Fruit fly (Drosophila melanogaster) whole organism, embryonic: ENCODE measurements around the gene CG4770.
A peak's percentile ranks its signal among the peaks of the same experiment; 100 is the strongest.

Experiments
- BtbVII ChIP-seq: fragments of 200-800 bp; sonication (Bioruptor generic); optimal IDR thresholded peaks from 3 replicates; lab custom pipeline; 2017; ENCODE audit warnings: missing biosample characterization, mild to moderate bottlenecking, missing genetic modification characterization
- CG10209 ChIP-seq: fragments of 200-800 bp; sonication (Bioruptor generic); optimal IDR thresholded peaks from 3 replicates; lab custom pipeline; 2017; ENCODE audit warnings: missing biosample characterization, mild to moderate bottlenecking, missing genetic modification characterization, missing genetic modification reagents
- CG1024 ChIP-seq: fragments of 200-800 bp; sonication (Bioruptor generic); IDR thresholded peaks from 2 replicates; pipeline ENCODE4 v1.3.6; 2022; ENCODE audit warnings: missing biosample characterization, missing genetic modification characterization
- CG12769 ChIP-seq: fragments of 200-800 bp; sonication (Bioruptor generic); optimal IDR thresholded peaks from 2 replicates; lab custom pipeline; 2019; ENCODE audit warnings: missing biosample characterization, mild to moderate bottlenecking, missing genetic modification characterization, moderate library complexity
- CG13287 ChIP-seq: fragments of 200-800 bp; sonication (Bioruptor generic); IDR thresholded peaks from 2 replicates; pipeline ENCODE4 v1.3.6; 2022; ENCODE audit warnings: missing biosample characterization, missing genetic modification characterization; ENCODE audit not compliant: partially characterized antibody
- CG13424 ChIP-seq: fragments of 200-800 bp; sonication (Bioruptor generic); optimal IDR thresholded peaks from 2 replicates; lab custom pipeline; 2019; ENCODE audit warnings: missing biosample characterization, mild to moderate bottlenecking, missing genetic modification characterization, moderate library complexity
- CG14014 ChIP-seq: fragments of 200-800 bp; sonication (Bioruptor generic); IDR thresholded peaks from 2 replicates; pipeline ENCODE4 v1.3.6; 2022; ENCODE audit warnings: missing biosample characterization, missing genetic modification characterization
- CG15696 ChIP-seq: fragments of 200-800 bp; sonication (Bioruptor generic); optimal IDR thresholded peaks from 2 replicates; lab custom pipeline; 2019; ENCODE audit warnings: missing biosample characterization, mild to moderate bottlenecking, missing genetic modification characterization, moderate library complexity
- CG17328 ChIP-seq: fragments of 200-800 bp; sonication (Bioruptor generic); IDR thresholded peaks from 2 replicates; pipeline ENCODE4 v1.3.6; 2022; ENCODE audit warnings: missing biosample characterization, missing genetic modification characterization
- CG17359 ChIP-seq: fragments of 200-800 bp; sonication (Bioruptor generic); optimal IDR thresholded peaks from 3 replicates; lab custom pipeline; 2018; ENCODE audit warnings: missing biosample characterization, mild to moderate bottlenecking, missing genetic modification characterization, moderate library complexity
- CG17612 ChIP-seq: fragments of 200-800 bp; sonication (Bioruptor generic); IDR thresholded peaks from 2 replicates; pipeline ENCODE4 v1.3.6; 2022; ENCODE audit warnings: missing biosample characterization, missing genetic modification characterization
- CG17912 ChIP-seq: fragments of 200-800 bp; sonication (Bioruptor generic); optimal IDR thresholded peaks from 2 replicates; lab custom pipeline; 2018; ENCODE audit warnings: missing biosample characterization, mild to moderate bottlenecking, missing genetic modification characterization
- CG18764 ChIP-seq: fragments of 200-800 bp; sonication (Bioruptor generic); optimal IDR thresholded peaks from 3 replicates; lab custom pipeline; 2016; ENCODE audit warnings: missing biosample characterization, missing genetic modification characterization
- CG2120 ChIP-seq: fragments of 200-800 bp; sonication (Bioruptor generic); optimal IDR thresholded peaks from 3 replicates; lab custom pipeline; 2016; ENCODE audit warnings: missing biosample characterization, missing genetic modification characterization
- CG32532 ChIP-seq: fragments of 200-800 bp; sonication (Bioruptor generic); IDR thresholded peaks from 2 replicates; pipeline ENCODE4 v1.3.6; 2022; ENCODE audit warnings: missing biosample characterization, missing genetic modification characterization
- CG3407 ChIP-seq: fragments of 200-800 bp; sonication (Bioruptor generic); optimal IDR thresholded peaks from 2 replicates; lab custom pipeline; 2018; ENCODE audit warnings: missing biosample characterization, mild to moderate bottlenecking, missing genetic modification characterization
- CG34224 ChIP-seq: fragments of 200-800 bp; sonication (Bioruptor generic); IDR thresholded peaks from 3 replicates; pipeline ENCODE4 v1.3.6; 2022; ENCODE audit warnings: missing biosample characterization, missing genetic modification characterization; ENCODE audit not compliant: partially characterized antibody
- CG34376 ChIP-seq: fragments of 200-800 bp; sonication (Bioruptor generic); optimal IDR thresholded peaks from 2 replicates; lab custom pipeline; 2018; ENCODE audit warnings: missing biosample characterization, mild to moderate bottlenecking, missing genetic modification characterization
- CG4730 ChIP-seq: fragments of 200-800 bp; sonication (Bioruptor generic); IDR thresholded peaks from 2 replicates; pipeline ENCODE4 v1.3.6; 2022; ENCODE audit warnings: missing biosample characterization, missing genetic modification characterization
- CG4854 ChIP-seq: fragments of 200-800 bp; sonication (Bioruptor generic); optimal IDR thresholded peaks from 2 replicates; lab custom pipeline; 2016; ENCODE audit warnings: missing biosample characterization, missing genetic modification characterization, inconsistent platforms
- CG6175 ChIP-seq: fragments of 200-800 bp; sonication (Bioruptor generic); IDR thresholded peaks from 3 replicates; pipeline ENCODE4 v1.3.6; 2022; ENCODE audit warnings: missing biosample characterization, missing genetic modification characterization
- CG7786 ChIP-seq: fragments of 200-800 bp; sonication (Bioruptor generic); optimal IDR thresholded peaks from 2 replicates; lab custom pipeline; 2016; ENCODE audit warnings: missing biosample characterization, missing genetic modification characterization
- CG8765 ChIP-seq: fragments of 200-800 bp; sonication (Bioruptor generic); IDR thresholded peaks from 2 replicates; pipeline ENCODE4 v1.3.6; 2022; ENCODE audit warnings: missing biosample characterization, missing genetic modification characterization
- CHES-1-like ChIP-seq: fragments of 200-800 bp; sonication (Bioruptor generic); optimal IDR thresholded peaks from 2 replicates; lab custom pipeline; 2016; ENCODE audit warnings: missing biosample characterization, missing genetic modification characterization
- CrebB ChIP-seq: fragments of 200-800 bp; sonication (Bioruptor generic); optimal IDR thresholded peaks from 3 replicates; lab custom pipeline; 2018; ENCODE audit warnings: missing biosample characterization, mild to moderate bottlenecking, missing genetic modification characterization
- Elba2 ChIP-seq: fragments of 200-800 bp; sonication (Bioruptor generic); optimal IDR thresholded peaks from 3 replicates; lab custom pipeline; 2016; ENCODE audit warnings: missing biosample characterization, missing genetic modification characterization
- Fer1 ChIP-seq: fragments of 200-800 bp; sonication (Bioruptor generic); optimal IDR thresholded peaks from 2 replicates; lab custom pipeline; 2017; ENCODE audit warnings: missing biosample characterization, mild to moderate bottlenecking, missing genetic modification characterization
- HLHmδ ChIP-seq: fragments of 200-800 bp; sonication (Bioruptor generic); optimal IDR thresholded peaks from 2 replicates; lab custom pipeline; 2018; ENCODE audit warnings: missing biosample characterization, mild to moderate bottlenecking, missing genetic modification characterization, moderate library complexity
- Lpt ChIP-seq: fragments of >200 bp; optimal IDR thresholded peaks from 2 replicates; lab custom pipeline; 2018; ENCODE audit warnings: missing biosample characterization, missing genetic modification characterization
- MTF-1 ChIP-seq: fragments of 200-800 bp; sonication (Bioruptor generic); optimal IDR thresholded peaks from 2 replicates; lab custom pipeline; 2018; ENCODE audit warnings: missing biosample characterization, mild to moderate bottlenecking, missing genetic modification characterization, borderline replicate concordance
- Meics ChIP-seq: fragments of 200-800 bp; sonication (Bioruptor generic); optimal IDR thresholded peaks from 2 replicates; lab custom pipeline; 2017; ENCODE audit warnings: missing biosample characterization, mild to moderate bottlenecking, missing genetic modification characterization
- Mrtf ChIP-seq: fragments of 200-800 bp; sonication (Bioruptor generic); IDR thresholded peaks from 3 replicates; pipeline ENCODE4 v1.3.6; 2022; ENCODE audit warnings: missing biosample characterization, missing genetic modification characterization
- NC2β ChIP-seq: fragments of 200-800 bp; sonication (Bioruptor generic); optimal IDR thresholded peaks from 2 replicates; lab custom pipeline; 2016; ENCODE audit warnings: missing biosample characterization, missing genetic modification characterization
- Nf-YB ChIP-seq: fragments of 200-800 bp; sonication (Bioruptor generic); optimal IDR thresholded peaks from 3 replicates; lab custom pipeline; 2019; ENCODE audit warnings: missing biosample characterization, mild to moderate bottlenecking, missing genetic modification characterization, moderate library complexity
- Rfx ChIP-seq: fragments of 200-800 bp; sonication (Bioruptor generic); IDR thresholded peaks from 2 replicates; pipeline ENCODE4 v1.3.6; 2022; ENCODE audit warnings: missing biosample characterization, missing genetic modification characterization
- amos ChIP-seq: fragments of 200-800 bp; sonication (Bioruptor generic); IDR thresholded peaks from 2 replicates; pipeline ENCODE4 v1.3.6; 2022; ENCODE audit warnings: missing biosample characterization, missing genetic modification characterization; ENCODE audit not compliant: partially characterized antibody
- ash1 ChIP-seq: fragments of 200-800 bp; sonication (Bioruptor generic); optimal IDR thresholded peaks from 2 replicates; lab custom pipeline; 2018; ENCODE audit warnings: missing biosample characterization, mild to moderate bottlenecking, missing genetic modification characterization
- chinmo ChIP-seq: fragments of 200-800 bp; sonication (Bioruptor generic); IDR thresholded peaks from 4 replicates; pipeline ENCODE4 v1.3.6; 2022; ENCODE audit warnings: missing biosample characterization, missing genetic modification characterization; ENCODE audit not compliant: partially characterized antibody
- crp ChIP-seq, 2 experiments: fragments of 200-800 bp; sonication (Bioruptor generic); optimal IDR thresholded peaks; 2 replicates in 1 of 2; 3 replicates in 1 of 2; lab custom pipeline; 2017; ENCODE audit warnings: missing biosample characterization in 2 of 2, missing genetic modification characterization in 2 of 2, mild to moderate bottlenecking in 1 of 2, moderate library complexity in 1 of 2
- fd64A ChIP-seq: fragments of 200-800 bp; sonication (Bioruptor generic); optimal IDR thresholded peaks from 3 replicates; lab custom pipeline; 2018; ENCODE audit warnings: missing biosample characterization, mild to moderate bottlenecking, missing genetic modification characterization
- ftz-f1 ChIP-seq: fragments of 200-800 bp; sonication (Bioruptor generic); optimal IDR thresholded peaks from 2 replicates; lab custom pipeline; 2016; ENCODE audit warnings: missing biosample characterization, missing genetic modification characterization
- insv ChIP-seq, 2 experiments: fragments of 200-800 bp; sonication (Bioruptor generic); optimal IDR thresholded peaks; 3 replicates each; lab custom pipeline; 2016 to 2018; ENCODE audit warnings: missing biosample characterization in 2 of 2, missing genetic modification characterization in 2 of 2
- nerfin-1 ChIP-seq: fragments of 200-800 bp; sonication (Bioruptor generic); optimal IDR thresholded peaks from 3 replicates; lab custom pipeline; 2019; ENCODE audit warnings: missing biosample characterization, mild to moderate bottlenecking, missing genetic modification characterization, moderate library complexity
- run ChIP-seq: fragments of 200-800 bp; sonication (Bioruptor generic); optimal IDR thresholded peaks from 3 replicates; lab custom pipeline; 2018; ENCODE audit warnings: missing biosample characterization, mild to moderate bottlenecking, missing genetic modification characterization
- salm ChIP-seq: fragments of 200-800 bp; sonication (Bioruptor generic); optimal IDR thresholded peaks from 2 replicates; lab custom pipeline; 2018; ENCODE audit warnings: missing biosample characterization, mild to moderate bottlenecking, missing genetic modification characterization
- slbo ChIP-seq: fragments of 200-800 bp; sonication (Bioruptor generic); IDR thresholded peaks from 2 replicates; pipeline ENCODE4 v1.3.6; 2022; ENCODE audit warnings: missing biosample characterization, missing genetic modification characterization
- slp2 ChIP-seq: fragments of 200-800 bp; sonication (Bioruptor generic); optimal IDR thresholded peaks from 2 replicates; lab custom pipeline; 2016; ENCODE audit warnings: missing biosample characterization, missing genetic modification characterization
- sob ChIP-seq: fragments of 200-800 bp; sonication (Bioruptor generic); IDR thresholded peaks from 2 replicates; pipeline ENCODE4 v1.3.6; 2022; ENCODE audit warnings: missing biosample characterization, missing genetic modification characterization
- ssp ChIP-seq: fragments of 200-800 bp; sonication (Bioruptor generic); IDR thresholded peaks from 2 replicates; pipeline ENCODE4 v1.3.6; 2022; ENCODE audit warnings: missing biosample characterization, missing genetic modification characterization
- tup ChIP-seq: fragments of 200-800 bp; sonication (Bioruptor generic); optimal IDR thresholded peaks from 2 replicates; lab custom pipeline; 2016; ENCODE audit warnings: missing biosample characterization, mild to moderate bottlenecking, missing genetic modification characterization, moderate library complexity

The CG4770 gene

dm6 chr3R:19902328-19902727 lies 16.0 kb upstream of the CG4770 start (continued):
- TF ChIP-seq Rfx (GFP tag; lab: Robert Waterston, UW) (peak; percentile 75), CG1024 (0 out of 2 replicates have a peak, but pooled peaks have one; percentile 18), CG13287 (GFP tag; lab: Robert Waterston, UW) (peak; percentile 14; the same call in 1 of the 2 replicates), CG18764 (GFP tag; lab: Kevin White, UChicago) (no peak), amos (GFP tag; lab: Robert Waterston, UW) (no peak), salm (tag; lab: Kevin White, UChicago) (no peak), CG8765 (GFP tag; lab: Robert Waterston, UW) (no peak), CG34376 (no peak), ftz-f1 (peak; percentile 91), Lpt (GFP tag; lab: Kevin White, UChicago) (no peak), CG17912 (GFP tag; lab: Kevin White, UChicago) (no peak), CG3407 (GFP tag; lab: Kevin White, UChicago) (no peak), CG4730 (no peak), CG15696 (no peak), CG7786 (no peak), CG17359 (no peak), Elba2 (GFP tag; lab: Kevin White, UChicago) (peak; percentile 28), Fer1 (GFP tag; lab: Kevin White, UChicago) (peak; percentile 43), slbo (GFP tag; lab: Robert Waterston, UW) (peak; percentile 41), CG6175 (GFP tag; lab: Robert Waterston, UW) (0 out of 3 replicates have a peak, but pooled peaks have one; percentile 24), CHES-1-like (GFP tag; lab: Kevin White, UChicago) (no peak), fd64A (no peak), CG2120 (GFP tag; lab: Kevin White, UChicago) (peak; percentile 31), CG10209 (no peak), CrebB (tag; lab: Kevin White, UChicago) (peak; percentile 18), HLHmδ (GFP tag; lab: Kevin White, UChicago) (no peak), chinmo (peak; percentile 83; the same call in 3 of the 4 replicates), MTF-1 (GFP tag; lab: Kevin White, UChicago) (peak; percentile 16), nerfin-1 (tag; lab: Kevin White, UChicago) (no peak), CG32532 (GFP tag; lab: Robert Waterston, UW) (peak; percentile 47; the same call in 1 of the 2 replicates), CG4854 (GFP tag; lab: Kevin White, UChicago) (no peak), ash1 (GFP tag; lab: Kevin White, UChicago) (no peak), run (no peak), BtbVII (peak; percentile 19), insv (GFP tag; optimal IDR thresholded peaks at IDR 0.05; lab: Kevin White, UChicago) (peak; percentile 82 to 97), NC2β (GFP tag; lab: Kevin White, UChicago) (no peak), CG34224 (GFP tag; lab: Robert Waterston, UW) (no peak), Meics (peak; percentile 46), CG13424 (tag; lab: Kevin White, UChicago) (peak; percentile 4), CG17612 (GFP tag; lab: Robert Waterston, UW) (no peak), CG12769 (tag; lab: Kevin White, UChicago) (peak; percentile 61), Mrtf (GFP tag; lab: Robert Waterston, UW) (0 out of 3 replicates have a peak, but pooled peaks have one; percentile 40), tup (GFP tag; lab: Kevin White, UChicago) (no peak), slp2 (GFP tag; lab: Kevin White, UChicago) (no peak), sob (GFP tag; lab: Robert Waterston, UW) (peak; percentile 49; the same call in 1 of the 2 replicates), crp (GFP tag; optimal IDR thresholded peaks at IDR 0.05; lab: Kevin White, UChicago) (no peak), CG17328 (no peak), ssp (GFP tag; lab: Robert Waterston, UW) (no peak), CG14014 (GFP tag; lab: Robert Waterston, UW) (peak; percentile 65; the same call in 1 of the 2 replicates), Nf-YB (no peak)
